Fruit fly (Drosophila melanogaster) whole organism, embryonic: ENCODE results near the gene Hph.

ENCODE experiments used
- CG10209 ChIP-seq: fragments of 200-800 bp; sonication (Bioruptor generic); optimal IDR thresholded peaks from 3 replicates; lab custom pipeline; 2017; ENCODE audit warnings: missing biosample characterization, mild to moderate bottlenecking, missing genetic modification characterization, missing genetic modification reagents
- CG10267 ChIP-seq: fragments of 200-800 bp; sonication (Bioruptor generic); optimal IDR thresholded peaks from 2 replicates; lab custom pipeline; 2018; ENCODE audit warnings: missing biosample characterization, mild to moderate bottlenecking, missing genetic modification characterization, moderate library complexity
- CG10543 ChIP-seq: fragments of 200-800 bp; sonication (Bioruptor generic); optimal IDR thresholded peaks from 3 replicates; lab custom pipeline; 2017; ENCODE audit warnings: missing biosample characterization, mild to moderate bottlenecking, missing genetic modification characterization, moderate library complexity
- CG10565 ChIP-seq: fragments of 200-800 bp; sonication (Bioruptor generic); optimal IDR thresholded peaks from 3 replicates; lab custom pipeline; 2016; ENCODE audit warnings: missing biosample characterization, mild to moderate bottlenecking, missing genetic modification characterization
- CG10979 ChIP-seq: fragments of 200-800 bp; sonication (Bioruptor generic); optimal IDR thresholded peaks from 2 replicates; lab custom pipeline; 2018; ENCODE audit warnings: missing biosample characterization, mild to moderate bottlenecking, missing genetic modification characterization, moderate library complexity
- CG12155 ChIP-seq: fragments of 200-800 bp; sonication (Bioruptor generic); optimal IDR thresholded peaks from 3 replicates; lab custom pipeline; 2016; ENCODE audit warnings: missing biosample characterization, missing genetic modification characterization
- CG12942 ChIP-seq: fragments of 200-800 bp; sonication (Bioruptor generic); optimal IDR thresholded peaks from 3 replicates; lab custom pipeline; 2016; ENCODE audit warnings: missing biosample characterization, missing genetic modification characterization
- CG14441 ChIP-seq: fragments of 200-800 bp; sonication (Bioruptor generic); IDR thresholded peaks from 2 replicates; pipeline ENCODE4 v1.3.6; 2022; ENCODE audit warnings: missing biosample characterization, missing genetic modification characterization
- CG15514 ChIP-seq: fragments of 200-800 bp; sonication (Bioruptor generic); optimal IDR thresholded peaks from 3 replicates; lab custom pipeline; 2017; ENCODE audit warnings: missing biosample characterization, missing genetic modification characterization, mild to moderate bottlenecking, moderate library complexity, missing genetic modification reagents
- CG18262 ChIP-seq: fragments of 200-800 bp; optimal IDR thresholded peaks from 3 replicates; lab custom pipeline; 2019; ENCODE audit warnings: missing biosample characterization, mild to moderate bottlenecking, missing genetic modification characterization, moderate library complexity
- CG2116 ChIP-seq: fragments of 200-800 bp; sonication (Bioruptor generic); optimal IDR thresholded peaks from 3 replicates; lab custom pipeline; 2018; ENCODE audit warnings: missing biosample characterization, mild to moderate bottlenecking, missing genetic modification characterization
- CG2120 ChIP-seq: fragments of 200-800 bp; sonication (Bioruptor generic); optimal IDR thresholded peaks from 3 replicates; lab custom pipeline; 2016; ENCODE audit warnings: missing biosample characterization, missing genetic modification characterization
- CG2712 ChIP-seq: fragments of 200-800 bp; optimal IDR thresholded peaks from 3 replicates; lab custom pipeline; 2019; ENCODE audit warnings: missing biosample characterization, mild to moderate bottlenecking, missing genetic modification characterization, moderate library complexity
- CG3065 ChIP-seq: fragments of 200-800 bp; sonication (Bioruptor generic); optimal IDR thresholded peaks from 2 replicates; lab custom pipeline; 2016; ENCODE audit warnings: missing biosample characterization, missing genetic modification characterization
- CG34376 ChIP-seq: fragments of 200-800 bp; sonication (Bioruptor generic); optimal IDR thresholded peaks from 2 replicates; lab custom pipeline; 2018; ENCODE audit warnings: missing biosample characterization, mild to moderate bottlenecking, missing genetic modification characterization
- CG3995 ChIP-seq: fragments of 200-800 bp; sonication (Bioruptor generic); optimal IDR thresholded peaks from 3 replicates; lab custom pipeline; 2016; ENCODE audit warnings: missing biosample characterization, missing genetic modification characterization
- CG4707 ChIP-seq: fragments of 200-800 bp; sonication (Bioruptor generic); optimal IDR thresholded peaks from 2 replicates; lab custom pipeline; 2018; ENCODE audit warnings: missing biosample characterization, mild to moderate bottlenecking, missing genetic modification characterization, moderate library complexity
- CG7987 ChIP-seq: fragments of 200-800 bp; sonication (Bioruptor generic); optimal IDR thresholded peaks from 2 replicates; lab custom pipeline; 2018; ENCODE audit warnings: missing biosample characterization, mild to moderate bottlenecking, missing genetic modification characterization, moderate library complexity
- CG8089 ChIP-seq: fragments of 200-800 bp; sonication (Bioruptor generic); optimal IDR thresholded peaks from 3 replicates; lab custom pipeline; 2016; ENCODE audit warnings: missing biosample characterization, missing genetic modification characterization
- CG8388 ChIP-seq: fragments of 200-800 bp; sonication (Bioruptor generic); optimal IDR thresholded peaks from 2 replicates; lab custom pipeline; 2019; ENCODE audit warnings: missing biosample characterization, mild to moderate bottlenecking, missing genetic modification characterization, moderate library complexity
- CrebB ChIP-seq: fragments of 200-800 bp; sonication (Bioruptor generic); optimal IDR thresholded peaks from 3 replicates; lab custom pipeline; 2018; ENCODE audit warnings: missing biosample characterization, mild to moderate bottlenecking, missing genetic modification characterization
- Gsc ChIP-seq: fragments of 200-800 bp; sonication (Bioruptor generic); IDR thresholded peaks from 2 replicates; pipeline ENCODE4 v1.3.6; 2022; ENCODE audit warnings: missing biosample characterization, missing genetic modification characterization
- Gug ChIP-seq: fragments of 200-800 bp; sonication (Bioruptor generic); IDR thresholded peaks from 4 replicates; pipeline ENCODE4 v1.3.6; 2022; ENCODE audit warnings: missing biosample characterization, missing genetic modification characterization
- HLH3B ChIP-seq: fragments of 200-800 bp; sonication (Bioruptor generic); IDR thresholded peaks from 2 replicates; pipeline ENCODE4 v1.3.6; 2022; ENCODE audit warnings: missing biosample characterization, missing genetic modification characterization
- HLH54F ChIP-seq: fragments of 200-800 bp; sonication (Bioruptor generic); optimal IDR thresholded peaks from 3 replicates; lab custom pipeline; 2016; ENCODE audit warnings: missing biosample characterization, missing genetic modification characterization
- Hr78 ChIP-seq, 2 experiments: fragments of 200-800 bp in 1 of 2; fragments of >200 bp in 1 of 2; sonication (Bioruptor generic) in 1 of 2; optimal IDR thresholded peaks; 2 replicates each; lab custom pipeline; 2017 to 2019; ENCODE audit warnings: missing biosample characterization in 2 of 2, missing genetic modification characterization in 2 of 2, mild to moderate bottlenecking in 1 of 2, moderate library complexity in 1 of 2
- Jarid2 ChIP-seq: fragments of 200-800 bp; sonication (Bioruptor generic); optimal IDR thresholded peaks from 3 replicates; lab custom pipeline; 2017; ENCODE audit warnings: mild to moderate bottlenecking, missing biosample characterization, missing genetic modification reagents, missing genetic modification characterization
- MBD-R2 ChIP-seq: fragments of 200-800 bp; sonication (Bioruptor generic); IDR thresholded peaks from 2 replicates; pipeline ENCODE4 v1.3.6; 2022; ENCODE audit warnings: missing biosample characterization, missing genetic modification characterization
- Med ChIP-seq: fragments of 200-800 bp; sonication (Bioruptor generic); peaks from one replicate; lab custom pipeline; 2016; ENCODE audit warnings: missing biosample characterization, missing genetic modification characterization, mild to moderate bottlenecking, inconsistent platforms, moderate library complexity
- Mrtf ChIP-seq: fragments of 200-800 bp; sonication (Bioruptor generic); IDR thresholded peaks from 3 replicates; pipeline ENCODE4 v1.3.6; 2022; ENCODE audit warnings: missing biosample characterization, missing genetic modification characterization
- NC2β ChIP-seq: fragments of 200-800 bp; sonication (Bioruptor generic); optimal IDR thresholded peaks from 2 replicates; lab custom pipeline; 2016; ENCODE audit warnings: missing biosample characterization, missing genetic modification characterization
- Nf-YC ChIP-seq: fragments of 200-800 bp; optimal IDR thresholded peaks from 3 replicates; lab custom pipeline; 2019; ENCODE audit warnings: missing biosample characterization, mild to moderate bottlenecking, missing genetic modification characterization, moderate library complexity
- Sin3A ChIP-seq: fragments of >200 bp; optimal IDR thresholded peaks from 2 replicates; lab custom pipeline; 2018
- Taf1 ChIP-seq: fragments of 200-800 bp; sonication (Bioruptor generic); IDR thresholded peaks from 2 replicates; pipeline ENCODE4 v1.3.6; 2022; ENCODE audit warnings: missing biosample characterization, missing genetic modification characterization
- Tbp ChIP-seq: fragments of >200 bp; optimal IDR thresholded peaks from 2 replicates; lab custom pipeline; 2018; ENCODE audit warnings: missing biosample characterization, missing genetic modification characterization
- bigmax ChIP-seq: fragments of 200-800 bp; sonication (Bioruptor generic); optimal IDR thresholded peaks from 2 replicates; lab custom pipeline; 2018; ENCODE audit warnings: missing biosample characterization, mild to moderate bottlenecking, missing genetic modification characterization
- chn ChIP-seq: fragments of 200-800 bp; sonication (Bioruptor generic); optimal IDR thresholded peaks from 2 replicates; lab custom pipeline; 2016; ENCODE audit warnings: missing biosample characterization, missing genetic modification characterization
- disco-r ChIP-seq: fragments of 200-800 bp; sonication (Bioruptor generic); optimal IDR thresholded peaks from 2 replicates; lab custom pipeline; 2016; ENCODE audit warnings: missing biosample characterization, missing genetic modification characterization
- dmrt11E ChIP-seq: fragments of 200-800 bp; sonication (Bioruptor generic); optimal IDR thresholded peaks from 3 replicates; lab custom pipeline; 2018; ENCODE audit warnings: missing biosample characterization, mild to moderate bottlenecking, missing genetic modification characterization, moderate library complexity
- eyg ChIP-seq: fragments of 200-800 bp; sonication (Bioruptor generic); optimal IDR thresholded peaks from 3 replicates; lab custom pipeline; 2016; ENCODE audit warnings: missing biosample characterization, missing genetic modification characterization
- jigr1 ChIP-seq: fragments of 200-800 bp; sonication (Bioruptor generic); IDR thresholded peaks from 3 replicates; pipeline ENCODE4 v1.3.6; 2022; ENCODE audit warnings: missing biosample characterization, missing genetic modification characterization
- ken ChIP-seq: fragments of 200-800 bp; sonication (Bioruptor generic); IDR thresholded peaks from 3 replicates; pipeline ENCODE4 v1.3.6; 2022; ENCODE audit warnings: missing biosample characterization, missing genetic modification characterization
- kni ChIP-seq: fragments of 200-800 bp; sonication (Bioruptor generic); optimal IDR thresholded peaks from 3 replicates; lab custom pipeline; 2017; ENCODE audit warnings: mild to moderate bottlenecking, missing biosample characterization, missing genetic modification reagents, missing genetic modification characterization
- lilli ChIP-seq: fragments of 200-800 bp; sonication (Bioruptor generic); optimal IDR thresholded peaks from 3 replicates; lab custom pipeline; 2016; ENCODE audit warnings: missing biosample characterization, missing genetic modification characterization
- luna ChIP-seq: fragments of 200-800 bp; sonication (Bioruptor generic); optimal IDR thresholded peaks from 2 replicates; lab custom pipeline; 2016; ENCODE audit warnings: missing biosample characterization, missing genetic modification characterization
- odd ChIP-seq: fragments of 200-800 bp; sonication (Bioruptor generic); optimal IDR thresholded peaks from 2 replicates; lab custom pipeline; 2017; ENCODE audit warnings: missing biosample characterization, mild to moderate bottlenecking, missing genetic modification characterization
- pita ChIP-seq: fragments of 200-800 bp; sonication (Bioruptor generic); optimal IDR thresholded peaks from 2 replicates; lab custom pipeline; 2017; ENCODE audit warnings: missing biosample characterization, mild to moderate bottlenecking, missing genetic modification characterization
- sqz ChIP-seq: fragments of 200-800 bp; sonication (Bioruptor generic); optimal IDR thresholded peaks from 3 replicates; lab custom pipeline; 2018; ENCODE audit warnings: missing biosample characterization, mild to moderate bottlenecking, missing genetic modification characterization
- stwl ChIP-seq: fragments of 200-800 bp; sonication (Bioruptor generic); optimal IDR thresholded peaks from 3 replicates; lab custom pipeline; 2018; ENCODE audit warnings: missing biosample characterization, mild to moderate bottlenecking, missing genetic modification characterization, moderate library complexity
- vvl ChIP-seq: fragments of 200-800 bp; sonication (Bioruptor generic); IDR thresholded peaks from 2 replicates; pipeline ENCODE4 v1.3.6; 2022; ENCODE audit warnings: missing biosample characterization, missing genetic modification characterization
- zfh1 ChIP-seq: fragments of 200-800 bp; sonication (Bioruptor generic); IDR thresholded peaks from 3 replicates; pipeline ENCODE4 v1.3.6; 2022; ENCODE audit warnings: missing biosample characterization, missing genetic modification characterization

Hph gene

DNA sequence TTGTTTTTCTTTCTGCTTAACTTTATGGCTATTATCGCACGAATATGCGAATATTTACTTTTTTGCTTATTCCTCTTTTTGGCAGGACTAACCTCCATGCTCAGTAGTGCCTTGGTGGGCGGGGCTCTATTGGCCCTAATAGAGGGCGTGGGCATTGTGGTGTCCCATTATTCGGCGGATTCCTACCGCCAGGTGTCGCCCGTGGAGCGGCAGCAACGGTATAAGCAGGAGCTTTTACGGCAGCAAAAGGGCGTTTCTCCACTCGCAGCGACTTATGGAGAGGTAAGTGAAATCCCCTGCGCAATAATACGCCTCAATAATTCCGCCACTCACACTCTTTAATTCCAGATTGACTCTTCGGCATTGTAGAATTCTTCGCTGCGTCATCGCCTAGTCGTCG lies 43.8 kb downstream of the Hph start (continued):
- TF ChIP-seq sqz (GFP tag; lab: Kevin White, UChicago) (no peak), kni (peak; percentile 15), CG4707 (GFP tag; lab: Kevin White, UChicago) (peak; percentile 54), HLH3B (GFP tag; lab: Robert Waterston, UW) (peak; percentile 22; the same call in 1 of the 2 replicates), NC2β (GFP tag; lab: Kevin White, UChicago) (peak; percentile 17), CG2120 (GFP tag; lab: Kevin White, UChicago) (no peak), CG10565 (GFP tag; lab: Kevin White, UChicago) (no peak), CG12942 (GFP tag; lab: Kevin White, UChicago) (no peak), CG8388 (GFP tag; lab: Kevin White, UChicago) (no peak), zfh1 (GFP tag; lab: Robert Waterston, UW) (peak; percentile 61; the same call in 1 of the 3 replicates), CG3065 (GFP tag; lab: Kevin White, UChicago) (peak; percentile 91), Taf1 (GFP tag; lab: Robert Waterston, UW) (no peak), CG10209 (GFP tag; lab: Kevin White, UChicago) (no peak), HLH54F (GFP tag; lab: Kevin White, UChicago) (no peak), disco-r (GFP tag; lab: Kevin White, UChicago) (no peak), CG10267 (no peak), CG2116 (no peak), CrebB (tag; lab: Kevin White, UChicago) (no peak), chn (GFP tag; lab: Kevin White, UChicago) (peak; percentile 21), Sin3A (lab: Kevin White, UChicago) (no peak), CG15514 (GFP tag; lab: Kevin White, UChicago) (peak; percentile 28), Nf-YC (tag; lab: Kevin White, UChicago) (no peak), Jarid2 (GFP tag; lab: Kevin White, UChicago) (peak; percentile 16), CG12155 (GFP tag; lab: Kevin White, UChicago) (no peak), CG10979 (tag; lab: Kevin White, UChicago) (peak; percentile 18), CG10543 (GFP tag; lab: Kevin White, UChicago) (peak; percentile 29), ken (GFP tag; lab: Robert Waterston, UW) (0 out of 3 replicates have a peak, but pooled peaks have one; percentile 43), MBD-R2 (GFP tag; lab: Robert Waterston, UW) (0 out of 2 replicates have a peak, but pooled peaks have one; percentile 22), Gsc (no peak), CG3995 (no peak), vvl (GFP tag; lab: Robert Waterston, UW) (peak; percentile 47; the same call in 1 of the 2 replicates), odd (GFP tag; lab: Kevin White, UChicago) (peak; percentile 34), lilli (GFP tag; lab: Kevin White, UChicago) (no peak), Tbp (GFP tag; lab: Kevin White, UChicago) (no peak), CG7987 (GFP tag; lab: Kevin White, UChicago) (no peak), Hr78 (GFP tag; optimal IDR thresholded peaks at IDR 0.05; lab: Kevin White, UChicago) (no peak), bigmax (no peak), CG34376 (peak; percentile 3), luna (GFP tag; lab: Kevin White, UChicago) (no peak), eyg (GFP tag; lab: Kevin White, UChicago) (no peak), jigr1 (GFP tag; lab: Robert Waterston, UW) (no peak), CG14441 (GFP tag; lab: Robert Waterston, UW) (peak; percentile 62), pita (GFP tag; lab: Kevin White, UChicago) (no peak), Med (GFP tag; lab: Kevin White, UChicago) (peak; percentile 86), CG8089 (peak; percentile 33), Gug (GFP tag; lab: Robert Waterston, UW) (peak; percentile 13; the same call in 1 of the 4 replicates), CG2712 (tag; lab: Kevin White, UChicago) (no peak), CG18262 (tag; lab: Kevin White, UChicago) (peak; percentile 1), stwl (tag; lab: Kevin White, UChicago) (no peak), Mrtf (GFP tag; lab: Robert Waterston, UW) (0 out of 3 replicates have a peak, but pooled peaks have one; percentile 41), dmrt11E (no peak)
